Worm (Caenorhabditis elegans) whole organism, young adult: ENCODE results near the gene rfl-1.

Source experiments
- C17E4.6 ChIP-seq: fragments of 200-800 bp; sonication (Bioruptor generic); IDR thresholded peaks from 2 replicates; pipeline ENCODE4 v1.3.6; 2022; ENCODE audit warnings: missing genetic modification reagents, missing genetic modification characterization, missing compliant biosample characterization
- D2030.7 ChIP-seq: fragments of 200-800 bp; sonication (Bioruptor generic); IDR thresholded peaks from 2 replicates; pipeline ENCODE4 v1.3.6; 2022; ENCODE audit warnings: missing genetic modification reagents, missing genetic modification characterization, missing compliant biosample characterization
- F33H1.4 ChIP-seq: fragments of 200-800 bp; sonication (Bioruptor generic); IDR thresholded peaks from 2 replicates; pipeline ENCODE4 v1.3.6; 2022; ENCODE audit warnings: missing genetic modification reagents, missing genetic modification characterization, missing compliant biosample characterization
- T26A5.8 ChIP-seq: sonication (generic microtip); optimal IDR thresholded peaks from 2 replicates; lab custom pipeline; 2016; ENCODE audit warnings: missing genetic modification characterization, missing compliant biosample characterization
- attf-3 ChIP-seq: fragments of 200-800 bp; sonication (Bioruptor generic); conservative IDR thresholded peaks from 2 replicates; pipeline ENCODE4 v1.3.6; 2022; ENCODE audit warnings: missing genetic modification reagents, missing genetic modification characterization, missing compliant biosample characterization
- attf-5 ChIP-seq: fragments of 200-800 bp; sonication (Bioruptor generic); optimal IDR thresholded peaks from 2 replicates; lab custom pipeline; 2018; ENCODE audit warnings: mild to moderate bottlenecking, missing genetic modification characterization, missing compliant biosample characterization
- ceh-100 ChIP-seq: fragments of 200-800 bp; sonication (Bioruptor generic); IDR thresholded peaks from 2 replicates; pipeline ENCODE4 v1.3.6; 2022; ENCODE audit warnings: missing genetic modification reagents, missing genetic modification characterization, missing compliant biosample characterization
- ceh-91 ChIP-seq: fragments of 200-800 bp; sonication (Bioruptor generic); IDR thresholded peaks from 2 replicates; pipeline ENCODE4 v1.3.6; 2022; ENCODE audit warnings: missing genetic modification reagents, missing genetic modification characterization, missing compliant biosample characterization
- dpl-1 ChIP-seq: fragments of 150-350 bp; optimal IDR thresholded peaks from 2 replicates; lab custom pipeline; 2014; ENCODE audit warnings: missing biosample characterization, missing genetic modification reagents, missing genetic modification characterization
- efl-1 ChIP-seq: fragments of 150-350 bp; optimal IDR thresholded peaks from 2 replicates; lab custom pipeline; 2014; ENCODE audit warnings: missing biosample characterization, missing genetic modification reagents, missing genetic modification characterization
- hlh-26 ChIP-seq: fragments of 200-800 bp; sonication (Bioruptor generic); conservative IDR thresholded peaks from 2 replicates; pipeline ENCODE4 v1.3.6; 2022; ENCODE audit warnings: missing genetic modification reagents, missing genetic modification characterization, missing compliant biosample characterization
- lin-35 ChIP-seq, 3 experiments: fragments of 150-350 bp in 2 of 3; sonication (generic microtip) in 1 of 3; optimal IDR thresholded peaks; 2 replicates each; lab custom pipeline; 2014 to 2018; ENCODE audit warnings: missing biosample characterization in 3 of 3, missing genetic modification characterization in 3 of 3, missing genetic modification reagents in 3 of 3
- lin-54 ChIP-seq: fragments of 200-800 bp; sonication (Bioruptor generic); optimal IDR thresholded peaks from 2 replicates; lab custom pipeline; 2018; ENCODE audit warnings: mild to moderate bottlenecking, missing genetic modification characterization, missing compliant biosample characterization
- lsl-1 ChIP-seq: fragments of 200-800 bp; sonication (Bioruptor generic); optimal IDR thresholded peaks from 2 replicates; lab custom pipeline; 2018; ENCODE audit warnings: mild to moderate bottlenecking, missing genetic modification characterization, moderate library complexity, missing compliant biosample characterization
- lsy-27 ChIP-seq: sonication (generic microtip); optimal IDR thresholded peaks from 2 replicates; lab custom pipeline; 2017; ENCODE audit warnings: missing genetic modification characterization, mild to moderate bottlenecking, missing compliant biosample characterization, antibody characterized with exemption, missing genotype, borderline replicate concordance; ENCODE audit not compliant: insufficient read depth
- madf-6 ChIP-seq: fragments of 200-800 bp; sonication (Bioruptor generic); IDR thresholded peaks from 2 replicates; pipeline ENCODE4 v1.3.6; 2022; ENCODE audit warnings: missing genetic modification reagents, missing genetic modification characterization, missing compliant biosample characterization
- mcd-1 ChIP-seq: fragments of 200-800 bp; sonication (Bioruptor generic); IDR thresholded peaks from 2 replicates; pipeline ENCODE4 v1.3.6; 2022; ENCODE audit warnings: missing genetic modification reagents, missing genetic modification characterization, missing compliant biosample characterization
- mxl-1 ChIP-seq: sonication (generic microtip); optimal IDR thresholded peaks from 2 replicates; lab custom pipeline; 2016; ENCODE audit warnings: missing genetic modification characterization, missing compliant biosample characterization
- rcor-1 ChIP-seq: fragments of 200-800 bp; sonication (Bioruptor generic); IDR thresholded peaks from 2 replicates; pipeline ENCODE4 v1.3.6; 2022; ENCODE audit warnings: missing genetic modification reagents, missing genetic modification characterization, missing compliant biosample characterization
- sdz-38 ChIP-seq: sonication (generic microtip); optimal IDR thresholded peaks from 2 replicates; lab custom pipeline; 2016; ENCODE audit warnings: missing genotype, missing genetic modification characterization, missing compliant biosample characterization
- tlf-1 ChIP-seq: fragments of 200-800 bp; sonication (Bioruptor generic); optimal IDR thresholded peaks from 2 replicates; lab custom pipeline; 2018; ENCODE audit warnings: mild to moderate bottlenecking, missing genetic modification characterization, missing compliant biosample characterization
- ztf-18 ChIP-seq: sonication (generic microtip); optimal IDR thresholded peaks from 2 replicates; lab custom pipeline; 2016; ENCODE audit warnings: missing genotype, mild to moderate bottlenecking, missing genetic modification characterization, missing compliant biosample characterization
- ztf-3 ChIP-seq: fragments of 200-800 bp; sonication (Bioruptor generic); optimal IDR thresholded peaks from 2 replicates; lab custom pipeline; 2018; ENCODE audit warnings: mild to moderate bottlenecking, missing genetic modification characterization, missing compliant biosample characterization

The rfl-1 gene

ce11 chrIII:7068520-7069113, 47.6 kb downstream of the rfl-1 start, which contains the start of the genes ubc-18 and R01H2.8:
Gene ubc-18 (minus strand): TSS chrIII:7068570.
Gene R01H2.8 (plus strand): TSS chrIII:7069063.
- TF ChIP-seq hlh-26 (GFP tag; lab: Robert Waterston, UW) (no peak), mcd-1 (peak; percentile 39; the same call in 1 of the 2 replicates), dpl-1 (GFP tag; lab: Kevin White, UChicago) (peak; percentile 71), rcor-1 (peak; percentile 47; the same call in 1 of the 2 replicates), attf-5 (GFP tag; lab: Kevin White, UChicago) (peak; percentile 11), mxl-1 (no peak), efl-1 (GFP tag; lab: Kevin White, UChicago) (peak; percentile 78), lin-54 (peak; percentile 82), F33H1.4 (GFP tag; lab: Robert Waterston, UW) (peak; percentile 30; the same call in 1 of the 2 replicates), lsl-1 (GFP tag; lab: Kevin White, UChicago) (peak; percentile 18), tlf-1 (GFP tag; lab: Kevin White, UChicago) (no peak), madf-6 (GFP tag; lab: Robert Waterston, UW) (peak; percentile 56), lin-35 (GFP tag; optimal IDR thresholded peaks at IDR 0.05; lab: Kevin White, UChicago) (peak in 1 of 3 experiments; percentile 63), ceh-91 (GFP tag; lab: Robert Waterston, UW) (peak; percentile 48; the same call in 1 of the 2 replicates)

DNA sequence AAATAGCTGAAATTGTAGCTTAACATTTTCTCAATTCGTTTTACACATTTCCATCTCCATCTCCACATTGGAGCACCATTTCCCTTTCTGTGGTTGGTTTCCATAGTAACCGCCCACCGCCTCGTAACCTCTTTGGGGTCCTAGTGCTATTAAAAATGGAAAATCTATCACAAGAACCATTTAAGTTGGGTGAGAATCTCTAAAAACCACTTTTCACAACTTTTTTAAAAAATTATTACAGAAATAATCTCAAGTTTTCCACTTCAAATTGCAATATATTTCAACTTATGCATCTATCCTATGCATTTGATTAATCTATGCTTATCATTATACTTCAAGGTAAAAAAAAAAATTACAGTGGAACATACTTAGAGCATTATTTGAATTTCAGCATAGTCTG, 49.0 kb downstream of the rfl-1 start, which contains the start of gene tmem-17:
Gene tmem-17 (plus strand): TSS at position 301 of the 400 bp plus-strand sequence.
- TF ChIP-seq attf-3 (GFP tag; lab: Robert Waterston, UW) (no peak), ztf-3 (GFP tag; lab: Kevin White, UChicago) (no peak), F33H1.4 (GFP tag; lab: Robert Waterston, UW) (no peak), sdz-38 (tag; lab: Kevin White, UChicago) (no peak), T26A5.8 (no peak), ceh-100 (GFP tag; lab: Robert Waterston, UW) (no peak), efl-1 (GFP tag; lab: Kevin White, UChicago) (no peak), D2030.7 (GFP tag; lab: Robert Waterston, UW) (no peak), lsy-27 (tag; lab: Kevin White, UChicago) (no peak), C17E4.6 (no peak)

ce11 chrIII:7072452-7072851, 51.4 kb downstream of the rfl-1 start, which contains the start of gene lin-37:
Gene lin-37 (minus strand): TSS chrIII:7072552.
- TF ChIP-seq madf-6 (GFP tag; lab: Robert Waterston, UW) (no peak), ztf-18 (tag; lab: Kevin White, UChicago) (no peak), hlh-26 (GFP tag; lab: Robert Waterston, UW) (no peak)
